Fruit fly (Drosophila melanogaster) Kc167 (cell line): ENCODE results near the gene CG34039.

Source experiments
- Sin3A ChIP-seq: fragments of >200 bp; optimal IDR thresholded peaks from 2 replicates; lab custom pipeline; 2018; ENCODE audit warnings: missing external identifiers
- h ChIP-seq: fragments of >200 bp; optimal IDR thresholded peaks from 3 replicates; lab custom pipeline; 2018; ENCODE audit warnings: missing external identifiers
- psq ChIP-seq: fragments of >200 bp; optimal IDR thresholded peaks from 2 replicates; lab custom pipeline; 2017; ENCODE audit warnings: missing external identifiers

DNA sequence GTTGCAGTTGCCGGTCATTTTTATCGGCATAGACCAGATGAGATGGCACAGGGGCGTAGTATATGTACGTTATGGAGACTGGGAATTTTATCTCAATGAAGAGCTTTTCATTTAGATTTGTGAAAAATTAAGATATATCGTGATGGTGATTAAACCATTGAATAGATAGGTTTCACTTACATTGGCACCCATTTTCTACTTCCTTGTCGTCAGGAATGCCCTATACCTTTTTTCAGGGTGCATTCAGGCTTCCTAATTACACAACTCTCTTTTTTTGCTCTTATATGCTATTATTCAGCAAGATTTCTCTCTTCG, 6.9 kb upstream of the CG34039 start:
- TF ChIP-seq Sin3A (lab: Kevin White, UChicago) (no peak), psq (lab: Kevin White, UChicago) (no peak), h (lab: Kevin White, UChicago) (no peak)
